Worm (Caenorhabditis elegans): ENCODE measurements around the gene C15H9.4.

Gene C15H9.4

DNA sequence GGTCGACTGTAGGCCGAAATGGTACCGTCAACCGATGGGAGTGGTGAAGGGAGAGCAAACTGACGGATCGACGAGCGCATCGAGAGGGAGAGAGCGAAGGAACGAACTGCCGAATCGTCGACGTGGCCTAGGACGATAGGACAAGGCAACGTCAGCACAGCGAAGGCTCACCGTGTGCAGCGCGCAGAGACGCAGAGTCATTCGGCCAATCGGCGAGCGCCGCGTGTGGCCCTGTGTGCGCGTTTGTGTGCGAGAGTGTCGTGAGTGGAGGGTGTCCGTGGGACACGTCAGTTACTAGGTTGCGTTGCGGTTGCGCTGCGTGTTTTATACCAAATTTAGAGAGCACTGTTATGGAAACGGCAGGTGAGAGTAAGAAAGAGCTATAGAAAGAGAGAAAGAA is 5.5 kb upstream of the C15H9.4 start, which contains the start of gene hsp-3 (continued):
- peak in 2 of 3 experiments; percentile 30 to 87 for TF ChIP-seq elt-3 (tag; optimal IDR thresholded peaks at IDR 0.05)
- peak; percentile 88 for TF ChIP-seq nhr-43 (tag; optimal IDR thresholded peaks at IDR 0.05; ENCODE audit: poor library complexity, severe bottlenecking)
- TF ChIP-seq eor-1 (tag; optimal IDR thresholded peaks at IDR 0.05), result no peak
- peak; percentile 86 for TF ChIP-seq tbx-2 (tag; optimal IDR thresholded peaks at IDR 0.05)
- TF ChIP-seq fkh-10 (GFP tag; optimal IDR thresholded peaks at IDR 0.05), result peak; percentile 28
- peak; percentile 18 for TF ChIP-seq mml-1 (tag; optimal IDR thresholded peaks at IDR 0.05)
- peak; percentile 84 for TF ChIP-seq unc-62 (GFP tag; optimal IDR thresholded peaks at IDR 0.05)
- TF ChIP-seq nhr-76 (tag; optimal IDR thresholded peaks at IDR 0.05), result peak; percentile 34

DNA sequence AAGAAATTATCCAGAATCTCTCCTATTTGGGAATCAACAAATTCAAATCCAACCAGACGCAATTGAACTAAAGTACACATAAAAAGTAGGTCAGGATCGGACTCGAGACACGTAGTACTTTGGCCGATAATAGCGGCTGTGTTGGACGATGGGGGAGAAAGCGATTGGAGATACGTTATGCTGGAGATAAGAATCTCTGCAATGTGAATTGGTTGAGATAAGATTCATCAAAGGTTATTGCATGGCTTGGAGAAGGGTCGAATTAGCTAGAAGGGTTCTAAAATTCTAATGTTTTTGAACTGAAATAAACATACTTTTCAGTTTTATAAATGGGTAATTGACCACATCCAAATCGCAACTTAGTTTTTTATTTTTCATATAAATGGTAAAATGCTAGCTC is 4.9 kb upstream of the C15H9.4 start:
- peak; percentile 95 for TF ChIP-seq elt-1 (tag; optimal IDR thresholded peaks at IDR 0.05)
- TF ChIP-seq elt-2 (tag; optimal IDR thresholded peaks at IDR 0.05), result no peak
- peak; percentile 88 for TF ChIP-seq nhr-23 (tag; optimal IDR thresholded peaks at IDR 0.05)
- TF ChIP-seq nhr-43 (tag; optimal IDR thresholded peaks at IDR 0.05; ENCODE audit: poor library complexity, severe bottlenecking), result peak; percentile 27
- peak; percentile 51 for TF ChIP-seq nhr-25 (tag; optimal IDR thresholded peaks at IDR 0.05)

- TF ChIP-seq lin-15B (tag; optimal IDR thresholded peaks at IDR 0.05), result peak; percentile 14
- TF ChIP-seq nhr-11 (tag; optimal IDR thresholded peaks at IDR 0.05), result no peak
- no peak for TF ChIP-seq mml-1 (tag; optimal IDR thresholded peaks at IDR 0.05)
- TF ChIP-seq ZK546.5 (tag; optimal IDR thresholded peaks at IDR 0.05), result no peak
- TF ChIP-seq elt-3 (tag; optimal IDR thresholded peaks at IDR 0.05), result no peak
- no peak for TF ChIP-seq nhr-23 (tag; optimal IDR thresholded peaks at IDR 0.05)
- TF ChIP-seq zag-1 (tag; optimal IDR thresholded peaks at IDR 0.05), result no peak
- TF ChIP-seq nhr-76 (tag; optimal IDR thresholded peaks at IDR 0.05), result no peak
- TF ChIP-seq fkh-10 (GFP tag; optimal IDR thresholded peaks at IDR 0.05), result no peak
- TF ChIP-seq pqm-1 (tag; optimal IDR thresholded peaks at IDR 0.05), result peak; percentile 15
- no peak for TF ChIP-seq ztf-4 (tag; optimal IDR thresholded peaks at IDR 0.05)
- no peak for TF ChIP-seq nhr-25 (tag; optimal IDR thresholded peaks at IDR 0.05)
- TF ChIP-seq R02D3.7 (tag; optimal IDR thresholded peaks at IDR 0.05), result no peak
- no peak for TF ChIP-seq nhr-77 (tag; optimal IDR thresholded peaks at IDR 0.05)
- no peak for TF ChIP-seq ceh-82 (tag; optimal IDR thresholded peaks at IDR 0.05)
- no peak for TF ChIP-seq jun-1 (tag; optimal IDR thresholded peaks at IDR 0.05)
- peak; percentile 62 for TF ChIP-seq nfya-1 (tag; optimal IDR thresholded peaks at IDR 0.05; ENCODE audit: insufficient read depth)
- no peak for TF ChIP-seq elt-1 (tag; optimal IDR thresholded peaks at IDR 0.05)
- TF ChIP-seq elt-2 (tag; optimal IDR thresholded peaks at IDR 0.05), result peak; percentile 46
- TF ChIP-seq egl-27 (tag; optimal IDR thresholded peaks at IDR 0.05), result no peak
- no peak for TF ChIP-seq ceh-16 (tag; optimal IDR thresholded peaks at IDR 0.05)
- TF ChIP-seq eor-1 (tag; optimal IDR thresholded peaks at IDR 0.05), result no peak
- TF ChIP-seq mdl-1 (tag; optimal IDR thresholded peaks at IDR 0.05), result no peak
- peak; percentile 29 for TF ChIP-seq skn-1 (tag; optimal IDR thresholded peaks at IDR 0.05)
- no peak for TF ChIP-seq snpc-4 (tag; optimal IDR thresholded peaks at IDR 0.05)
- TF ChIP-seq lsy-12 (tag; optimal IDR thresholded peaks at IDR 0.05), result no peak
- TF ChIP-seq ceh-28 (tag; optimal IDR thresholded peaks at IDR 0.05), result no peak
- peak; percentile 26 for TF ChIP-seq pha-4 (tag; optimal IDR thresholded peaks at IDR 0.05)
Observed at ce11 chrX:6093046-6093445, 4.4 kb upstream of the C15H9.4 start, which contains the start of gene C15H9.5. Gene C15H9.5, plus strand, starts transcription at chrX:6093300.

DNA sequence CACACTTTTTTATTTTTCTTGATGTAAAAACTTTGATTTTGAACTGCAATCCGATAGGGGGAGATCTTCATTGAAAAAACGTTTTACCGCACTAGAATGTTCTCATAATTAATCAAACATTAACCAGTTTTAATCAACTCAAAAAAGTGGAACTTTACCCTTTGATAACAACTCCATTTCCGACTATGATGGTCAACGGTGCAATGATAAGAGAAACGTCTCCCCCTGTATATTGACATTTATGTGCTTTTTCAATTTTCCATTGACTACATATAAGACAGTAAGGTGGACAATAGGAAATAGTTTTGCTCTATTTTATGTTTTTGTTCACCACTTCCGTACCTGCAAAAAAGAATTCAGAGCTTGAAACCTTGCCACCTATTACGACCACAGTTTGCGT is 977 bp downstream of the C15H9.4 start:
- TF ChIP-seq jun-1 (tag; optimal IDR thresholded peaks at IDR 0.05) (no peak), egl-5 (tag; optimal IDR thresholded peaks at IDR 0.05) (no peak), fkh-10 (GFP tag; optimal IDR thresholded peaks at IDR 0.05) (no peak), hmg-11 (tag; optimal IDR thresholded peaks at IDR 0.05) (no peak), pqm-1 (tag; optimal IDR thresholded peaks at IDR 0.05) (peak; percentile 78), nhr-67 (tag; optimal IDR thresholded peaks at IDR 0.05) (no peak), nhr-77 (tag; optimal IDR thresholded peaks at IDR 0.05) (no peak), nhr-76 (tag; optimal IDR thresholded peaks at IDR 0.05) (no peak), egl-27 (tag; optimal IDR thresholded peaks at IDR 0.05) (no peak), fos-1 (tag; optimal IDR thresholded peaks at IDR 0.05) (no peak), skn-1 (tag; optimal IDR thresholded peaks at IDR 0.05) (no peak), elt-2 (tag; optimal IDR thresholded peaks at IDR 0.05) (peak; percentile 85), nhr-43 (tag; optimal IDR thresholded peaks at IDR 0.05; ENCODE audit: poor library complexity, severe bottlenecking) (no peak), nhr-237 (tag; optimal IDR thresholded peaks at IDR 0.05) (no peak), nhr-23 (tag; optimal IDR thresholded peaks at IDR 0.05) (no peak), nhr-25 (tag; optimal IDR thresholded peaks at IDR 0.05) (no peak), pha-4 (tag; optimal IDR thresholded peaks at IDR 0.05) (peak; percentile 77)
